Worm (Caenorhabditis elegans) whole organism, L2 larva: ENCODE measurements around the gene let-4.

Experiments
- C34F6.9 ChIP-seq: fragments of 150-350 bp; optimal IDR thresholded peaks from 2 replicates; lab custom pipeline; 2014; ENCODE audit warnings: missing biosample characterization, missing genetic modification characterization
- F13H6.1 ChIP-seq: sonication (generic microtip); optimal IDR thresholded peaks from 2 replicates; lab custom pipeline; 2016; ENCODE audit warnings: missing genetic modification characterization, missing compliant biosample characterization
- R02D3.7 ChIP-seq: fragments of 150-350 bp; optimal IDR thresholded peaks from 2 replicates; lab custom pipeline; 2014; ENCODE audit warnings: missing biosample characterization, missing genetic modification characterization
- Y55F3AM.14 ChIP-seq: fragments of 200-800 bp; sonication (Bioruptor generic); optimal IDR thresholded peaks from 2 replicates; lab custom pipeline; 2018; ENCODE audit warnings: mild to moderate bottlenecking, missing genetic modification characterization, missing compliant biosample characterization
- ZK546.5 ChIP-seq: sonication (generic microtip); optimal IDR thresholded peaks from 2 replicates; lab custom pipeline; 2017; ENCODE audit warnings: missing biosample characterization, missing genetic modification characterization
- alr-1 ChIP-seq: fragments of 150-350 bp; optimal IDR thresholded peaks from 2 replicates; lab custom pipeline; 2014; ENCODE audit warnings: missing biosample characterization, missing genetic modification characterization
- aly-2 ChIP-seq: fragments of 150-350 bp; optimal IDR thresholded peaks from 2 replicates; lab custom pipeline; 2014; ENCODE audit warnings: missing biosample characterization, missing genetic modification characterization
- blmp-1 ChIP-seq: sonication (generic microtip); optimal IDR thresholded peaks from 2 replicates; lab custom pipeline; 2017; ENCODE audit warnings: missing genetic modification characterization, mild to moderate bottlenecking, missing compliant biosample characterization, antibody characterized with exemption, moderate library complexity; ENCODE audit not compliant: insufficient read depth
- ceh-82 ChIP-seq: fragments of 150-350 bp; optimal IDR thresholded peaks from 2 replicates; lab custom pipeline; 2014; ENCODE audit warnings: missing biosample characterization, missing genetic modification characterization
- crh-2 ChIP-seq: sonication (generic microtip); optimal IDR thresholded peaks from 2 replicates; lab custom pipeline; 2017; ENCODE audit warnings: missing biosample characterization, missing genetic modification characterization
- dmd-4 ChIP-seq: sonication (generic microtip); optimal IDR thresholded peaks from 2 replicates; lab custom pipeline; 2017; ENCODE audit warnings: missing biosample characterization, missing genetic modification characterization
- egl-27 ChIP-seq: sonication (generic microtip); optimal IDR thresholded peaks from 3 replicates; lab custom pipeline; 2017; ENCODE audit warnings: missing biosample characterization, missing genetic modification reagents, missing genetic modification characterization
- elt-1 ChIP-seq: fragments of 150-350 bp; optimal IDR thresholded peaks from 2 replicates; lab custom pipeline; 2014; ENCODE audit warnings: missing biosample characterization, missing genetic modification characterization
- elt-3 ChIP-seq: sonication (generic microtip); optimal IDR thresholded peaks from 2 replicates; lab custom pipeline; 2017; ENCODE audit warnings: missing biosample characterization, missing genetic modification characterization
- fos-1 ChIP-seq: fragments of 150-350 bp; optimal IDR thresholded peaks from 2 replicates; lab custom pipeline; 2014; ENCODE audit warnings: missing biosample characterization, missing genetic modification characterization
- lin-11 ChIP-seq: fragments of 150-350 bp; sonication (generic microtip); optimal IDR thresholded peaks from 2 replicates; lab custom pipeline; 2014; ENCODE audit warnings: missing biosample characterization, missing genetic modification characterization, inconsistent platforms, mixed read lengths
- lin-13 ChIP-seq: fragments of 150-350 bp; optimal IDR thresholded peaks from 2 replicates; lab custom pipeline; 2014; ENCODE audit warnings: missing biosample characterization, missing genetic modification reagents, missing genetic modification characterization
- lin-39 ChIP-seq: fragments of 150-350 bp; optimal IDR thresholded peaks from 2 replicates; lab custom pipeline; 2014; ENCODE audit warnings: missing biosample characterization, missing genetic modification reagents, missing genetic modification characterization
- lsy-2 ChIP-seq, 2 experiments: fragments of 150-350 bp in 1 of 2; sonication (generic microtip) in 1 of 2; optimal IDR thresholded peaks; 2 replicates each; lab custom pipeline; 2014 to 2017; ENCODE audit warnings: missing biosample characterization in 2 of 2, missing genetic modification characterization in 2 of 2
- mdl-1 ChIP-seq, 2 experiments: fragments of 150-350 bp in 1 of 2; sonication (generic microtip) in 1 of 2; optimal IDR thresholded peaks; 2 replicates each; lab custom pipeline; 2017; ENCODE audit warnings: missing biosample characterization in 2 of 2, missing genetic modification characterization in 2 of 2
- nhr-10 ChIP-seq: sonication (generic microtip); optimal IDR thresholded peaks from 2 replicates; lab custom pipeline; 2017; ENCODE audit warnings: missing biosample characterization, missing genetic modification characterization
- nhr-11 ChIP-seq: fragments of 150-350 bp; optimal IDR thresholded peaks from 2 replicates; lab custom pipeline; 2014; ENCODE audit warnings: missing biosample characterization, missing genetic modification characterization
- nhr-129 ChIP-seq: fragments of 150-350 bp; optimal IDR thresholded peaks from 2 replicates; lab custom pipeline; 2014; ENCODE audit warnings: missing biosample characterization, missing genetic modification characterization
- nhr-21 ChIP-seq: fragments of 150-350 bp; optimal IDR thresholded peaks from 2 replicates; lab custom pipeline; 2014; ENCODE audit warnings: missing biosample characterization, missing genetic modification characterization
- nhr-77 ChIP-seq: fragments of 150-350 bp; optimal IDR thresholded peaks from 2 replicates; lab custom pipeline; 2014; ENCODE audit warnings: missing biosample characterization, missing genetic modification characterization
- peb-1 ChIP-seq: fragments of 150-350 bp; optimal IDR thresholded peaks from 2 replicates; lab custom pipeline; 2014; ENCODE audit warnings: missing biosample characterization, missing genetic modification characterization
- sem-4 ChIP-seq: fragments of 150-350 bp; optimal IDR thresholded peaks from 2 replicates; lab custom pipeline; 2014; ENCODE audit warnings: missing biosample characterization, missing genetic modification reagents, missing genetic modification characterization
- skn-1 ChIP-seq: sonication (generic microtip); optimal IDR thresholded peaks from 2 replicates; lab custom pipeline; 2017; ENCODE audit warnings: missing biosample characterization, missing genetic modification characterization
- sma-9 ChIP-seq, 2 experiments: fragments of 150-350 bp in 1 of 2; sonication (generic microtip) in 1 of 2; optimal IDR thresholded peaks; 2 replicates each; lab custom pipeline; 2014 to 2016; ENCODE audit warnings: missing genetic modification characterization in 2 of 2, mild to moderate bottlenecking in 1 of 2, missing biosample characterization in 1 of 2, missing compliant biosample characterization in 1 of 2, missing genetic modification reagents in 1 of 2, moderate library complexity in 1 of 2
- snpc-4 ChIP-seq: fragments of 150-350 bp; optimal IDR thresholded peaks from 2 replicates; lab custom pipeline; 2014; ENCODE audit warnings: missing biosample characterization, missing genetic modification characterization
- unc-39 ChIP-seq: fragments of 150-350 bp; optimal IDR thresholded peaks from 2 replicates; lab custom pipeline; 2014; ENCODE audit warnings: missing biosample characterization, missing genetic modification characterization
- unc-55 ChIP-seq: fragments of 150-350 bp; sonication (generic microtip); optimal IDR thresholded peaks from 3 replicates; lab custom pipeline; 2014; ENCODE audit warnings: missing biosample characterization, missing genetic modification reagents, missing genetic modification characterization
- unc-62 ChIP-seq: fragments of 150-350 bp; optimal IDR thresholded peaks from 2 replicates; lab custom pipeline; 2014; ENCODE audit warnings: missing biosample characterization, missing genetic modification reagents, missing genetic modification characterization
- ztf-11 ChIP-seq: sonication (generic microtip); optimal IDR thresholded peaks from 2 replicates; lab custom pipeline; 2017; ENCODE audit warnings: missing biosample characterization, missing genetic modification characterization
- ztf-4 ChIP-seq: fragments of 150-350 bp; optimal IDR thresholded peaks from 2 replicates; lab custom pipeline; 2014; ENCODE audit warnings: missing biosample characterization, missing genetic modification characterization

Gene let-4

DNA sequence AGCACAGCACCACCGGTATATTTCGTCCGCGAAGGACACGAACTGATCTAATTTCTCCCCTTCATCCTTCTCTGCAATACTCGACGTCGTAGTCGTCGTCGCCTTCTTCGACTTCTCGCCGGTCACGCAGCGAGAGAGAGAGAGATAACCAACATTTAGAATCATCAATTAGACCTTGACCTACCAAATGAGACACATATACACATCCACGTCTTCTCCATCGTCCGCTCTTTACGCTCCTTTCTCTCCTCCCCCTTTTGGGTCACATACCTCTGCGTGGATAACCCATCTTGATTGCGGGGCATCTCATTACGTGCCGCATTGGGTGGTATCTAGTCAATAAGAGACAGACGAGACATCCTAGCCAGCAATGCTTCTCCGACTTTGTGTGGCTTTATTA, 3.7 kb downstream of the let-4 start, which contains the start of gene sym-1 (continued):
- no peak for TF ChIP-seq mdl-1 (tag; optimal IDR thresholded peaks at IDR 0.05; lab: Kevin White, UChicago)
- no peak for TF ChIP-seq ZK546.5
- TF ChIP-seq, all 48 proteins: peak for 10

DNA sequence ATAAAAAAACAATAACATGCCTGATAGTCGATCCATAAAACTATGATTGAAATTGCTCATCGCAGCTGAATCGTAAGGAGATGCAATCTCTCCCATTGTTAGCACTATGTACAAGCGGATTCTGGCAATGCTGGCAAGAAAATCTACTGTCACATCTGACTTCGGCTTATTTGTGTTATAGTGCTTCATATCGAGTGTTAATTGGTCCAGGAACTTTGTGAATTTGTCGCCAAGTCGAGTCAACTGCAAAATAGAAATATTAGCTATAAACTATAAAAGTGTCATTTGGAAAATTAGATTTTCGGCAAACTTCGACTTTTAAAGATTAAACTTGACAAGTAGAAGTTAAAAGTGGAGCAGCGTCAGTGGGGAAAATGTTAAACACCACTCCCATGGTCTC, 6.6 kb downstream of the let-4 start:
- TF ChIP-seq nhr-21 (tag; lab: Kevin White, UChicago): peak; percentile 33
- TF ChIP-seq unc-62 (GFP tag; lab: Kevin White, UChicago): no peak

DNA sequence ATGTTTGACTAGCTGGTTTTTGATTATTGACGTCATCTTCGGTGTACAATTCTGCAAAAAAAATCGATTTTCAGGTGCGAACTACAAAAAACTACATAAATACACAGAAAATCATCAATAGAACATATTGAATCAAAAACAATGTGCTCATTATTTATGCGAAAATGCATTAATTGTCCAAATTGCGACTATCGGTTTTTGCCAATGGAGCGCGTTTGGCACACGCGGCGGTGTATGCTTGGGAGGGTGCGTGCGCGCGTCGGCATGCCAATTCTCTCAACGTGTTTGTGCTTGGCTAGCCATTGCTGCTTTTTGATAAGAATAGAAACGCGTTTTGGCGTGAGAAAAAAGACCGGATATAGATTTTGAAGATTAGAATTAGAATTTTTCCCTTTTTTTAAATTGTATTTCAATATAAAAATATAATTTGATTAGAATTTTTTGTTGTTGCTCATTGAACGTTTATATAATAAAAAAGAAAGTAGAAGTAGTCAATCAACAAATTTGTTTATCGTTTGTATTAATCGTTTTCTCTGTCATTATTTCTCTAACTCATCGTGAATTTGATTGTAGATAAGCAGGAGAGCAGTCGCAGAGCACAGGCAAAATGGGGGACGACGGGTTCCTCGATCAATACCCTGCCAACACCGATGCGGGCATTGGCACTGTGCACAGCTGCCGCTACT, 11.5 kb downstream of the let-4 start, which contains the start of the genes C44H4.4 and tap-1:
Gene C44H4.4, minus strand, starts transcription at position 51 of the 686 bp plus-strand sequence.
Gene tap-1, plus strand, starts transcription at position 574 of the 686 bp plus-strand sequence.
- peak; percentile 19 for TF ChIP-seq F13H6.1 (tag; lab: Kevin White, UChicago)
- peak; percentile 37 for TF ChIP-seq lin-11 (tag; lab: Kevin White, UChicago)
- no peak for TF ChIP-seq sem-4 (tag; lab: Kevin White, UChicago)
- no peak for TF ChIP-seq R02D3.7 (tag; lab: Kevin White, UChicago)
- TF ChIP-seq unc-39 (tag; lab: Kevin White, UChicago): no peak
- TF ChIP-seq nhr-10: no peak
- peak in 1 of 2 experiments; percentile 9 for TF ChIP-seq lsy-2 (tag; optimal IDR thresholded peaks at IDR 0.05; lab: Kevin White, UChicago)
- TF ChIP-seq nhr-11 (tag; lab: Kevin White, UChicago): no peak
- no peak for TF ChIP-seq dmd-4 (tag; lab: Kevin White, UChicago)
- peak; percentile 2 for TF ChIP-seq crh-2 (tag; lab: Kevin White, UChicago)
- no peak for TF ChIP-seq nhr-77 (tag; lab: Kevin White, UChicago)
- TF ChIP-seq ztf-11 (tag; lab: Kevin White, UChicago): no peak
- TF ChIP-seq lin-13 (GFP tag; lab: Kevin White, UChicago): no peak
- no peak for TF ChIP-seq elt-1
- TF ChIP-seq alr-1: no peak
- no peak for TF ChIP-seq blmp-1 (tag; lab: Kevin White, UChicago)
- no peak for TF ChIP-seq snpc-4
- peak; percentile 78 for TF ChIP-seq unc-55 (GFP tag; lab: Kevin White, UChicago)
- TF ChIP-seq peb-1 (tag; lab: Kevin White, UChicago): no peak
- TF ChIP-seq egl-27 (tag; lab: Kevin White, UChicago): no peak
- TF ChIP-seq nhr-129: no peak
- no peak for TF ChIP-seq elt-3
- TF ChIP-seq sma-9 (GFP tag; optimal IDR thresholded peaks at IDR 0.05; lab: Kevin White, UChicago): no peak
- no peak for TF ChIP-seq sma-9 (tag; optimal IDR thresholded peaks at IDR 0.05; lab: Kevin White, UChicago)
- no peak for TF ChIP-seq lin-39 (tag; lab: Kevin White, UChicago)
- peak; percentile 43 for TF ChIP-seq C34F6.9
- no peak for TF ChIP-seq Y55F3AM.14 (GFP tag; lab: Kevin White, UChicago)
- peak; percentile 44 for TF ChIP-seq fos-1 (tag; lab: Kevin White, UChicago)
- TF ChIP-seq skn-1 (tag; lab: Kevin White, UChicago): no peak

DNA sequence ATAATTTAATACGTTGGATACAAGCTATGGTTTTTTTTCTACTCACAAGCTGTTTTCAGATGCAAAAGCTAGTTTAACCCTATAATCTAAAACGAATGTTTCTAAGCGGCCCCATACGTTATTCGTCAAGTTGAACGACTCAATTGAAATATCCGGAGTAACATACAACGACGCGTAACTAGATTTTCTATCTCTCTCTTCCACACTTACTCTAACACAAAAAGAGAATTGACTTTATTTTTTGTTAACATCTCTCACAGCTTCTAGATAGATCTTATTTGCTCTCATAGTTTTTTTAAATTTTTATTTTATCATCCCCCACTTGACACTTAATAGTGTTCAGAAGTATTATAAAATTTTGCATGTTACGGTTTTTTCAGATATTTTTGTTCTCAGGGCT, 15.5 kb downstream of the let-4 start:
- TF ChIP-seq ceh-82 (tag; lab: Kevin White, UChicago) (no peak), lin-13 (GFP tag; lab: Kevin White, UChicago) (no peak), ztf-4 (tag; lab: Kevin White, UChicago) (no peak), snpc-4 (no peak), sem-4 (tag; lab: Kevin White, UChicago) (peak; percentile 8), nhr-77 (tag; lab: Kevin White, UChicago) (no peak)

DNA sequence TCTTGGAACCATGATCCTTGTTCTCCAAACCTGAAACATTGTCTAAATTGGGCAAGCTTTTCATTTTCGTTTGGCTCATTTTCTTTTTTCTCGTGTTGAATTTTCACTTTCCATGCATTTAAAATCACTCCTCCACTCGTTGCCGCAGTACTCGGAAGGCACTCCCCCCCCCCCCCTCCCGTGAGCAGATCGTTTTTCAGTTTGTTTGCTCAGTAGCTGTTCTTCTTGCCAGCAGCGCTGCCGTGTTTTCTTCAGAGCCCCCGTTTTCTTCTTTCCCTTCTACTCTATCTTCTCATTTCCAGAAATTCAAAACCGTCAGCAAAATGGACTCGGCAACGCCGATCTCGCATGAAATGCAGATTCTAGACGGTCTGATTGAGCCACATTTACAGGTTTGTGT, 17.1 kb downstream of the let-4 start, which contains the start of gene C44H4.8:
Gene C44H4.8, plus strand, starts transcription at position 301 of the 400 bp plus-strand sequence.
- TF ChIP-seq lin-11 (tag; lab: Kevin White, UChicago) (no peak), aly-2 (tag; lab: Kevin White, UChicago) (no peak), skn-1 (tag; lab: Kevin White, UChicago) (no peak), sma-9 (GFP tag; optimal IDR thresholded peaks at IDR 0.05; lab: Kevin White, UChicago) (no peak), sma-9 (tag; optimal IDR thresholded peaks at IDR 0.05; lab: Kevin White, UChicago) (no peak), snpc-4 (no peak), fos-1 (tag; lab: Kevin White, UChicago) (no peak), lin-13 (GFP tag; lab: Kevin White, UChicago) (no peak), unc-55 (GFP tag; lab: Kevin White, UChicago) (no peak), R02D3.7 (tag; lab: Kevin White, UChicago) (no peak), elt-1 (no peak), nhr-11 (tag; lab: Kevin White, UChicago) (no peak), blmp-1 (tag; lab: Kevin White, UChicago) (no peak), ztf-11 (tag; lab: Kevin White, UChicago) (no peak), crh-2 (tag; lab: Kevin White, UChicago) (no peak), mdl-1 (tag; optimal IDR thresholded peaks at IDR 0.05; lab: Kevin White, UChicago) (no peak), lin-39 (tag; lab: Kevin White, UChicago) (no peak)
